Fruit fly (Drosophila melanogaster): ENCODE results near the gene CG32856.

CG32856 gene

dm6 chr3R:16004015-16004414, 38.9 kb upstream of the CG32856 start (continued):
- no peak for TF ChIP-seq ara (GFP tag; IDR thresholded peaks at IDR 0.05)
- TF ChIP-seq CG7372 (GFP tag; IDR thresholded peaks at IDR 0.05): peak; percentile 92
- no peak for TF ChIP-seq gfzf (GFP tag; optimal IDR thresholded peaks at IDR 0.05)
- TF ChIP-seq Pdp1 (GFP tag; optimal IDR thresholded peaks at IDR 0.05): peak in 1 of 2 experiments; percentile 33
- TF ChIP-seq CG2199 (GFP tag; IDR thresholded peaks at IDR 0.05): peak; percentile 81
- TF ChIP-seq kay (GFP tag; optimal IDR thresholded peaks at IDR 0.05): no peak
- TF ChIP-seq CG10959 (GFP tag; IDR thresholded peaks at IDR 0.05): no peak
- peak; percentile 13 for TF ChIP-seq CG12391 (tag; optimal IDR thresholded peaks at IDR 0.05)
- TF ChIP-seq ind (GFP tag; optimal IDR thresholded peaks at IDR 0.05): no peak
- TF ChIP-seq corto (GFP tag; optimal IDR thresholded peaks at IDR 0.05): no peak
- no peak for TF ChIP-seq CG8765 (GFP tag; IDR thresholded peaks at IDR 0.05)
- peak; percentile 45 for TF ChIP-seq CG14710 (tag; optimal IDR thresholded peaks at IDR 0.05)
- TF ChIP-seq ato (GFP tag; IDR thresholded peaks at IDR 0.05; ENCODE audit: partially characterized antibody): peak; percentile 70
- TF ChIP-seq CG16815 (GFP tag; optimal IDR thresholded peaks at IDR 0.05): no peak
- TF ChIP-seq bbx (GFP tag; IDR thresholded peaks at IDR 0.05; ENCODE audit: partially characterized antibody): peak; percentile 73
- TF ChIP-seq CG18476 (GFP tag; optimal IDR thresholded peaks at IDR 0.05): no peak
- no peak for TF ChIP-seq Fer1 (GFP tag; optimal IDR thresholded peaks at IDR 0.05)
- peak; percentile 8 for TF ChIP-seq CG2120 (GFP tag; optimal IDR thresholded peaks at IDR 0.05)
- no peak for TF ChIP-seq fru (optimal IDR thresholded peaks at IDR 0.05)
- TF ChIP-seq Deaf1 (tag; optimal IDR thresholded peaks at IDR 0.05): no peak
- no peak for TF ChIP-seq CG15073 (GFP tag; optimal IDR thresholded peaks at IDR 0.05)
- TF ChIP-seq Sox102F (GFP tag; optimal IDR thresholded peaks at IDR 0.05): no peak
- no peak for TF ChIP-seq BtbVII (GFP tag; optimal IDR thresholded peaks at IDR 0.05)
- no peak for TF ChIP-seq CG3065 (GFP tag; optimal IDR thresholded peaks at IDR 0.05)
- TF ChIP-seq unpg (GFP tag; optimal IDR thresholded peaks at IDR 0.05): no peak
- no peak for TF ChIP-seq Dip2 (GFP tag; IDR thresholded peaks at IDR 0.05)
- TF ChIP-seq pb (GFP tag; optimal IDR thresholded peaks at IDR 0.05): no peak
- no peak for TF ChIP-seq prd (optimal IDR thresholded peaks at IDR 0.05)
- no peak for TF ChIP-seq prd (GFP tag; IDR thresholded peaks at IDR 0.05)
- TF ChIP-seq Nf-YB (GFP tag; optimal IDR thresholded peaks at IDR 0.05): peak; percentile 16
- TF ChIP-seq gt (GFP tag; IDR thresholded peaks at IDR 0.05): no peak
- TF ChIP-seq CG4424 (GFP tag; optimal IDR thresholded peaks at IDR 0.05): no peak
- no peak for TF ChIP-seq pita (GFP tag; optimal IDR thresholded peaks at IDR 0.05)
- TF ChIP-seq ci (GFP tag; IDR thresholded peaks at IDR 0.05): peak; percentile 6; the same call in 1 of the 3 replicates
- TF ChIP-seq Ets65A (GFP tag): no peak
- TF ChIP-seq Myb (GFP tag; optimal IDR thresholded peaks at IDR 0.05): peak; percentile 62
- no peak for TF ChIP-seq grn (GFP tag; optimal IDR thresholded peaks at IDR 0.05)
- no peak for TF ChIP-seq CG15479 (GFP tag; optimal IDR thresholded peaks at IDR 0.05)
- no peak for TF ChIP-seq CG9609 (GFP tag; optimal IDR thresholded peaks at IDR 0.05)
- peak; percentile 36 for TF ChIP-seq sqz (GFP tag; optimal IDR thresholded peaks at IDR 0.05)
- no peak for TF ChIP-seq CG3838 (GFP tag; optimal IDR thresholded peaks at IDR 0.05)
- peak; percentile 77 for TF ChIP-seq Med (GFP tag)
- no peak for TF ChIP-seq MBD-R2 (GFP tag; IDR thresholded peaks at IDR 0.05)
- peak in 1 of 2 experiments; percentile 47 for TF ChIP-seq chif (GFP tag; optimal IDR thresholded peaks at IDR 0.05)
- TF ChIP-seq CG33557 (GFP tag; optimal IDR thresholded peaks at IDR 0.05): peak; percentile 8
- TF ChIP-seq CG14014 (GFP tag; IDR thresholded peaks at IDR 0.05): no peak
- TF ChIP-seq Atf-2 (GFP tag; optimal IDR thresholded peaks at IDR 0.05): no peak
- TF ChIP-seq h (optimal IDR thresholded peaks at IDR 0.05): no peak
- TF ChIP-seq phol (tag; optimal IDR thresholded peaks at IDR 0.05): peak; percentile 6
- no peak for TF ChIP-seq CG12299 (tag; optimal IDR thresholded peaks at IDR 0.05)
- no peak for TF ChIP-seq mld (GFP tag; IDR thresholded peaks at IDR 0.05; ENCODE audit: partially characterized antibody)
- no peak for TF ChIP-seq tx (GFP tag; optimal IDR thresholded peaks at IDR 0.05)
- no peak for TF ChIP-seq repo (GFP tag; optimal IDR thresholded peaks at IDR 0.05)

Measured in whole organism, embryonic.